Fruit fly (Drosophila melanogaster) whole organism, wandering third instar larva: ENCODE results near the gene mib1.

Experiments used
- Abd-B ChIP-seq: fragments of >200 bp; optimal IDR thresholded peaks from 2 replicates; lab custom pipeline; 2017; ENCODE audit warnings: missing biosample characterization, missing genetic modification characterization
- CG9705 ChIP-seq: fragments of 200-800 bp; sonication (Bioruptor generic); optimal IDR thresholded peaks from 2 replicates; lab custom pipeline; 2018; ENCODE audit warnings: missing biosample characterization, mild to moderate bottlenecking, missing genetic modification characterization
- GATAd ChIP-seq: sonication (Bioruptor generic); optimal IDR thresholded peaks from 2 replicates; lab custom pipeline; 2016; ENCODE audit warnings: missing biosample characterization, missing genetic modification characterization
- Myc ChIP-seq: fragments of >200 bp; optimal IDR thresholded peaks from 2 replicates; lab custom pipeline; 2017
- N ChIP-seq: fragments of >200 bp; optimal IDR thresholded peaks from 2 replicates; lab custom pipeline; 2018; ENCODE audit warnings: missing biosample characterization, missing external identifiers, missing genetic modification characterization
- Rel ChIP-seq, 2 experiments: fragments of 200-800 bp; sonication (Bioruptor generic) in 1 of 2; optimal IDR thresholded peaks; 2 replicates in 1 of 2; 3 replicates in 1 of 2; lab custom pipeline; 2016 to 2019; ENCODE audit warnings: mild to moderate bottlenecking in 2 of 2, missing biosample characterization in 2 of 2, missing genetic modification characterization in 2 of 2, moderate library complexity in 1 of 2
- Vsx2 ChIP-seq: fragments of 200-300, 225-300 bp; sonication (Bioruptor generic); optimal IDR thresholded peaks from 2 replicates; lab custom pipeline; 2018; ENCODE audit warnings: missing biosample characterization, missing genetic modification characterization; ENCODE audit not compliant: partially characterized antibody
- br ChIP-seq: fragments of 200-800 bp; sonication (Bioruptor generic); optimal IDR thresholded peaks from 2 replicates; lab custom pipeline; 2016; ENCODE audit warnings: missing biosample characterization, missing genetic modification characterization
- brk ChIP-seq: fragments of 200-800 bp; sonication (Bioruptor generic); optimal IDR thresholded peaks from 2 replicates; lab custom pipeline; 2016; ENCODE audit warnings: missing biosample characterization, mild to moderate bottlenecking, missing genetic modification characterization
- dl ChIP-seq, 2 experiments: fragments of 175-275, 200-275 bp in 1 of 2; fragments of 200-275 bp in 1 of 2; sonication (Bioruptor generic); optimal IDR thresholded peaks; lab custom pipeline; 2018; ENCODE audit warnings: mild to moderate bottlenecking in 2 of 2, missing biosample characterization in 2 of 2, missing genetic modification characterization in 2 of 2, moderate library complexity in 2 of 2; ENCODE audit not compliant: partially characterized antibody in 2 of 2, insufficient read depth in 1 of 2
- dsf ChIP-seq: sonication (Bioruptor generic); optimal IDR thresholded peaks from 2 replicates; lab custom pipeline; 2016; ENCODE audit warnings: missing biosample characterization, missing genetic modification characterization, borderline replicate concordance
- ey ChIP-seq: fragments of 200-800 bp; sonication (Bioruptor generic); optimal IDR thresholded peaks from 2 replicates; lab custom pipeline; 2016; ENCODE audit warnings: missing biosample characterization, missing genetic modification characterization
- h ChIP-seq: fragments of 200-800 bp; sonication (Bioruptor generic); optimal IDR thresholded peaks from 3 replicates; lab custom pipeline; 2016; ENCODE audit warnings: missing biosample characterization, mild to moderate bottlenecking, missing genetic modification characterization
- lola ChIP-seq: fragments of >200 bp; optimal IDR thresholded peaks from 2 replicates; lab custom pipeline; 2017; ENCODE audit warnings: missing biosample characterization, missing genetic modification characterization
- pan ChIP-seq: fragments of >200 bp; optimal IDR thresholded peaks from 2 replicates; lab custom pipeline; 2017
- psq ChIP-seq: fragments of 200-800 bp; sonication (Bioruptor generic); optimal IDR thresholded peaks from 3 replicates; lab custom pipeline; 2017; ENCODE audit warnings: missing biosample characterization, mild to moderate bottlenecking, missing genetic modification characterization, moderate library complexity
- usp ChIP-seq: fragments of >200 bp; optimal IDR thresholded peaks from 2 replicates; lab custom pipeline; 2017; ENCODE audit warnings: missing biosample characterization, missing genetic modification characterization
- woc ChIP-seq: sonication (Bioruptor generic); optimal IDR thresholded peaks from 2 replicates; lab custom pipeline; 2016; ENCODE audit warnings: missing biosample characterization, mild to moderate bottlenecking, missing genetic modification characterization

mib1 gene

dm6 chr3L:15958612-15959315, 52.8 kb downstream of the mib1 start, which contains the start of gene CG17032:
TSS of gene CG17032 (plus strand) at chr3L:15958843.
- TF ChIP-seq N = no peak
- no peak for TF ChIP-seq brk (GFP tag; lab: Kevin White, UChicago)
- TF ChIP-seq Rel (GFP tag; optimal IDR thresholded peaks at IDR 0.05; lab: Kevin White, UChicago) = no peak
- peak; percentile 92 for TF ChIP-seq Rel (tag; optimal IDR thresholded peaks at IDR 0.05; lab: Kevin White, UChicago)
- TF ChIP-seq dsf (GFP tag; lab: Kevin White, UChicago) = no peak
- TF ChIP-seq Vsx2 (GFP tag; lab: Kevin White, UChicago) = no peak
- no peak for TF ChIP-seq GATAd (GFP tag; lab: Kevin White, UChicago)
- peak; percentile 22 for TF ChIP-seq psq (GFP tag; lab: Kevin White, UChicago)
- TF ChIP-seq usp (GFP tag; lab: Kevin White, UChicago) = no peak
- no peak for TF ChIP-seq h (GFP tag; lab: Kevin White, UChicago)
- TF ChIP-seq dl (GFP tag; optimal IDR thresholded peaks at IDR 0.05; lab: Kevin White, UChicago; ENCODE audit: insufficient read depth in 1 of 2, partially characterized antibody in 2 of 2) = no peak
- no peak for TF ChIP-seq br (GFP tag; lab: Kevin White, UChicago)
- no peak for TF ChIP-seq Myc (lab: Kevin White, UChicago)
- TF ChIP-seq ey = no peak
- TF ChIP-seq Abd-B = no peak
- TF ChIP-seq lola (GFP tag; lab: Kevin White, UChicago) = no peak
- TF ChIP-seq woc = no peak
- TF ChIP-seq CG9705 (GFP tag; lab: Kevin White, UChicago) = no peak
- no peak for TF ChIP-seq pan (lab: Kevin White, UChicago)
- TF ChIP-seq, all 38 proteins: peak for 2
